Worm (Caenorhabditis elegans): ENCODE measurements around the gene pgp-9.

- TF ChIP-seq unc-39 (tag; optimal IDR thresholded peaks at IDR 0.05) (no peak), aly-2 (tag; optimal IDR thresholded peaks at IDR 0.05) (no peak), ceh-9 (tag; optimal IDR thresholded peaks at IDR 0.05) (no peak)
Observed at ce11 chrV:17718647-17719046, 37.0 kb upstream of the pgp-9 start, which contains the start of gene str-77.

Data from whole organism, L3 larva.